Fruit fly (Drosophila melanogaster): Measurements from ENCODE around the gene CG18094.

The CG18094 gene

dm6 chr2L:19452535-19453317 lies 37.3 kb upstream of the CG18094 start (continued):
- no peak for TF ChIP-seq CG11085 (GFP tag; IDR thresholded peaks at IDR 0.05)
- TF ChIP-seq tna (GFP tag; IDR thresholded peaks at IDR 0.05; ENCODE audit: partially characterized antibody), result no peak
- no peak for TF ChIP-seq ci (GFP tag; IDR thresholded peaks at IDR 0.05)
- 0 out of 2 replicates have a peak, but pooled peaks have one; percentile 30 for TF ChIP-seq vvl (GFP tag; IDR thresholded peaks at IDR 0.05)
- no peak for TF ChIP-seq ap (GFP tag; IDR thresholded peaks at IDR 0.05)
- TF ChIP-seq maf-S (GFP tag; optimal IDR thresholded peaks at IDR 0.05), result no peak
- TF ChIP-seq CG32532 (GFP tag; IDR thresholded peaks at IDR 0.05), result peak; percentile 37; the same call in 1 of the 2 replicates
- TF ChIP-seq p53 (GFP tag; optimal IDR thresholded peaks at IDR 0.05), result peak; percentile 8
- peak; percentile 10 for TF ChIP-seq Chrac-16 (GFP tag; optimal IDR thresholded peaks at IDR 0.05)
- TF ChIP-seq CG2120 (GFP tag; optimal IDR thresholded peaks at IDR 0.05), result peak; percentile 43
- TF ChIP-seq Sox102F (GFP tag; optimal IDR thresholded peaks at IDR 0.05), result peak; percentile 24
- peak; percentile 17; the same call in 1 of the 3 replicates for TF ChIP-seq knrl (GFP tag; IDR thresholded peaks at IDR 0.05; ENCODE audit: partially characterized antibody)
- TF ChIP-seq CG8478 (optimal IDR thresholded peaks at IDR 0.05), result no peak
- no peak for TF ChIP-seq bcd (GFP tag; optimal IDR thresholded peaks at IDR 0.05)
- TF ChIP-seq sisA (GFP tag; IDR thresholded peaks at IDR 0.05), result peak; percentile 56
- TF ChIP-seq CG9215 (GFP tag; IDR thresholded peaks at IDR 0.05), result no peak
- peak; percentile 56; the same call in 1 of the 2 replicates for TF ChIP-seq lmd (GFP tag; IDR thresholded peaks at IDR 0.05)
- TF ChIP-seq lilli (GFP tag; optimal IDR thresholded peaks at IDR 0.05), result peak; percentile 40
- TF ChIP-seq CG11456 (GFP tag; IDR thresholded peaks at IDR 0.05), result 0 out of 3 replicates have a peak, but pooled peaks have one; percentile 22
- no peak for TF ChIP-seq CG10267 (tag; optimal IDR thresholded peaks at IDR 0.05)
- TF ChIP-seq Camta (GFP tag; optimal IDR thresholded peaks at IDR 0.05), result no peak
- peak; percentile 1 for TF ChIP-seq Antp (GFP tag; optimal IDR thresholded peaks at IDR 0.05)
- TF ChIP-seq CG8944 (GFP tag; optimal IDR thresholded peaks at IDR 0.05), result no peak
- peak; percentile 42; the same call in 1 of the 2 replicates for TF ChIP-seq Ptx1 (GFP tag; IDR thresholded peaks at IDR 0.05)
- TF ChIP-seq Adf1 (GFP tag; IDR thresholded peaks at IDR 0.05), result peak; percentile 66; the same call in 1 of the 2 replicates
- no peak for TF ChIP-seq CG1529 (GFP tag; optimal IDR thresholded peaks at IDR 0.05)
- peak; percentile 31 for TF ChIP-seq CG15269 (tag; optimal IDR thresholded peaks at IDR 0.05)
- TF ChIP-seq nau (GFP tag; optimal IDR thresholded peaks at IDR 0.05), result no peak
- TF ChIP-seq Lim3 (GFP tag; IDR thresholded peaks at IDR 0.05), result peak; percentile 14; the same call in 1 of the 2 replicates
- no peak for TF ChIP-seq CG6175 (GFP tag; IDR thresholded peaks at IDR 0.05)
- TF ChIP-seq ham (GFP tag; IDR thresholded peaks at IDR 0.05), result no peak
- TF ChIP-seq jumu (GFP tag; optimal IDR thresholded peaks at IDR 0.05), result peak; percentile 35
- no peak for TF ChIP-seq CG17912 (GFP tag; optimal IDR thresholded peaks at IDR 0.05)
- TF ChIP-seq Hr3 (GFP tag; optimal IDR thresholded peaks at IDR 0.05), result peak; percentile 21
- TF ChIP-seq Eip74EF (GFP tag; optimal IDR thresholded peaks at IDR 0.05), result no peak
- TF ChIP-seq Meics (GFP tag; optimal IDR thresholded peaks at IDR 0.05), result peak; percentile 23
- TF ChIP-seq ranshi (GFP tag; IDR thresholded peaks at IDR 0.05), result peak; percentile 45; the same call in 1 of the 2 replicates
- TF ChIP-seq peb (GFP tag; IDR thresholded peaks at IDR 0.05), result no peak
- TF ChIP-seq Mrtf (GFP tag; IDR thresholded peaks at IDR 0.05), result no peak
- no peak for TF ChIP-seq seq (GFP tag; IDR thresholded peaks at IDR 0.05)
- TF ChIP-seq Drgx (GFP tag; IDR thresholded peaks at IDR 0.05), result peak; percentile 60
- no peak for TF ChIP-seq CG10565 (GFP tag; optimal IDR thresholded peaks at IDR 0.05)
- no peak for TF ChIP-seq CG2202 (tag; optimal IDR thresholded peaks at IDR 0.05)
- TF ChIP-seq Dp (GFP tag; optimal IDR thresholded peaks at IDR 0.05), result peak; percentile 57
- peak; percentile 7; the same call in 1 of the 2 replicates for TF ChIP-seq Bgb (GFP tag; IDR thresholded peaks at IDR 0.05; ENCODE audit: partially characterized antibody)
- TF ChIP-seq Ravus (GFP tag; IDR thresholded peaks at IDR 0.05), result no peak
- TF ChIP-seq nerfin-2 (GFP tag; IDR thresholded peaks at IDR 0.05; ENCODE audit: partially characterized antibody), result no peak
- TF ChIP-seq wek (GFP tag; optimal IDR thresholded peaks at IDR 0.05), result no peak
- no peak for TF ChIP-seq CG33213 (GFP tag; optimal IDR thresholded peaks at IDR 0.05)
- TF ChIP-seq Atf6 (GFP tag; IDR thresholded peaks at IDR 0.05), result peak; percentile 49; the same call in 1 of the 2 replicates
